Fruit fly (Drosophila melanogaster) whole organism, embryonic: ENCODE data around the gene LSm3.

Experiments used
- Bteb2 ChIP-seq: fragments of 200-800 bp; sonication (Bioruptor generic); optimal IDR thresholded peaks from 2 replicates; lab custom pipeline; 2016; ENCODE audit warnings: missing biosample characterization, missing genetic modification characterization
- CG10209 ChIP-seq: fragments of 200-800 bp; sonication (Bioruptor generic); optimal IDR thresholded peaks from 3 replicates; lab custom pipeline; 2017; ENCODE audit warnings: missing biosample characterization, mild to moderate bottlenecking, missing genetic modification characterization, missing genetic modification reagents
- CG11504 ChIP-seq: fragments of 200-800 bp; sonication (Bioruptor generic); optimal IDR thresholded peaks from 3 replicates; lab custom pipeline; 2019; ENCODE audit warnings: missing biosample characterization, mild to moderate bottlenecking, missing genetic modification characterization, moderate library complexity
- CG12769 ChIP-seq: fragments of 200-800 bp; sonication (Bioruptor generic); optimal IDR thresholded peaks from 2 replicates; lab custom pipeline; 2019; ENCODE audit warnings: missing biosample characterization, mild to moderate bottlenecking, missing genetic modification characterization, moderate library complexity
- CG1529 ChIP-seq: fragments of 200-800 bp; sonication (Bioruptor generic); optimal IDR thresholded peaks from 3 replicates; lab custom pipeline; 2018; ENCODE audit warnings: missing biosample characterization, missing genetic modification characterization
- CG17359 ChIP-seq: fragments of 200-800 bp; sonication (Bioruptor generic); optimal IDR thresholded peaks from 3 replicates; lab custom pipeline; 2018; ENCODE audit warnings: missing biosample characterization, mild to moderate bottlenecking, missing genetic modification characterization, moderate library complexity
- CG18476 ChIP-seq: fragments of 200-800 bp; sonication (Bioruptor generic); optimal IDR thresholded peaks from 2 replicates; lab custom pipeline; 2016; ENCODE audit warnings: missing biosample characterization, mild to moderate bottlenecking, missing genetic modification characterization
- CG2120 ChIP-seq: fragments of 200-800 bp; sonication (Bioruptor generic); optimal IDR thresholded peaks from 3 replicates; lab custom pipeline; 2016; ENCODE audit warnings: missing biosample characterization, missing genetic modification characterization
- CG2202 ChIP-seq: fragments of 200-800 bp; sonication (Bioruptor generic); optimal IDR thresholded peaks from 2 replicates; lab custom pipeline; 2018; ENCODE audit warnings: missing biosample characterization, mild to moderate bottlenecking, missing genetic modification characterization
- CG31365 ChIP-seq: fragments of 200-800 bp; sonication (Bioruptor generic); optimal IDR thresholded peaks from 2 replicates; lab custom pipeline; 2018; ENCODE audit warnings: missing biosample characterization, mild to moderate bottlenecking, missing genetic modification characterization
- CG6175 ChIP-seq: fragments of 200-800 bp; sonication (Bioruptor generic); IDR thresholded peaks from 3 replicates; pipeline ENCODE4 v1.3.6; 2022; ENCODE audit warnings: missing biosample characterization, missing genetic modification characterization
- CG6654 ChIP-seq: fragments of 200-800 bp; sonication (Bioruptor generic); optimal IDR thresholded peaks from 2 replicates; lab custom pipeline; 2017; ENCODE audit warnings: missing biosample characterization, mild to moderate bottlenecking, missing genetic modification characterization
- CG6791 ChIP-seq: fragments of 200-800 bp; sonication (Bioruptor generic); IDR thresholded peaks from 3 replicates; pipeline ENCODE4 v1.3.6; 2022; ENCODE audit warnings: missing biosample characterization, missing genetic modification characterization; ENCODE audit not compliant: partially characterized antibody
- CHES-1-like ChIP-seq: fragments of 200-800 bp; sonication (Bioruptor generic); optimal IDR thresholded peaks from 2 replicates; lab custom pipeline; 2016; ENCODE audit warnings: missing biosample characterization, missing genetic modification characterization
- Dad ChIP-seq: fragments of 200-800 bp; sonication (Bioruptor generic); optimal IDR thresholded peaks from 3 replicates; lab custom pipeline; 2016; ENCODE audit warnings: missing biosample characterization, missing genetic modification characterization
- Deaf1 ChIP-seq: fragments of 200-800 bp; optimal IDR thresholded peaks from 3 replicates; lab custom pipeline; 2019; ENCODE audit warnings: missing biosample characterization, mild to moderate bottlenecking, missing genetic modification characterization, moderate library complexity
- Dek ChIP-seq: fragments of 200-800 bp; sonication (Bioruptor generic); optimal IDR thresholded peaks from 3 replicates; lab custom pipeline; 2019; ENCODE audit warnings: missing biosample characterization, mild to moderate bottlenecking, missing genetic modification characterization, moderate library complexity
- Drgx ChIP-seq: fragments of 200-800 bp; sonication (Bioruptor generic); IDR thresholded peaks from 2 replicates; pipeline ENCODE4 v1.3.6; 2022; ENCODE audit warnings: missing biosample characterization, missing genetic modification characterization
- Eip74EF ChIP-seq, 2 experiments: fragments of 200-800 bp in 1 of 2; fragments of >200 bp in 1 of 2; sonication (Bioruptor generic) in 1 of 2; optimal IDR thresholded peaks; 2 replicates each; lab custom pipeline; 2017 to 2019; ENCODE audit warnings: missing biosample characterization in 2 of 2, missing genetic modification characterization in 2 of 2, mild to moderate bottlenecking in 1 of 2, moderate library complexity in 1 of 2
- GATAe ChIP-seq: fragments of 200-800 bp; sonication (Bioruptor generic); conservative IDR thresholded peaks from 2 replicates; pipeline ENCODE4 v1.3.6; 2022; ENCODE audit warnings: missing biosample characterization, missing genetic modification characterization
- H15 ChIP-seq: fragments of 200-800 bp; sonication (Bioruptor generic); IDR thresholded peaks from 3 replicates; pipeline ENCODE4 v1.3.6; 2022; ENCODE audit warnings: missing biosample characterization, missing genetic modification characterization
- HHEX ChIP-seq: fragments of 200-800 bp; sonication (Bioruptor generic); optimal IDR thresholded peaks from 3 replicates; lab custom pipeline; 2017; ENCODE audit warnings: missing biosample characterization, mild to moderate bottlenecking, missing genetic modification characterization, missing genetic modification reagents
- Hr3 ChIP-seq: fragments of 200-800 bp; sonication (Bioruptor generic); optimal IDR thresholded peaks from 3 replicates; lab custom pipeline; 2016; ENCODE audit warnings: missing biosample characterization, missing genetic modification characterization
- Lhr ChIP-seq: fragments of 200-800 bp; sonication (Bioruptor generic); optimal IDR thresholded peaks from 3 replicates; lab custom pipeline; 2017; ENCODE audit warnings: mild to moderate bottlenecking, missing biosample characterization, missing genetic modification reagents, missing genetic modification characterization
- Poxn ChIP-seq: fragments of 200-800 bp; sonication (Bioruptor generic); IDR thresholded peaks from 2 replicates; pipeline ENCODE4 v1.3.6; 2022; ENCODE audit warnings: missing biosample characterization, missing genetic modification characterization
- Sry-β ChIP-seq: fragments of 200-800 bp; sonication (Bioruptor generic); optimal IDR thresholded peaks from 2 replicates; lab custom pipeline; 2018; ENCODE audit warnings: missing biosample characterization, mild to moderate bottlenecking, missing genetic modification characterization, moderate library complexity
- Sry-δ ChIP-seq: fragments of 200-800 bp; sonication (Bioruptor generic); optimal IDR thresholded peaks from 2 replicates; lab custom pipeline; 2016; ENCODE audit warnings: missing biosample characterization, missing genetic modification characterization
- Ssrp ChIP-seq: fragments of 200-800 bp; sonication (Bioruptor generic); optimal IDR thresholded peaks from 2 replicates; lab custom pipeline; 2018; ENCODE audit warnings: missing biosample characterization, mild to moderate bottlenecking, missing genetic modification characterization, moderate library complexity
- chinmo ChIP-seq: fragments of 200-800 bp; sonication (Bioruptor generic); IDR thresholded peaks from 4 replicates; pipeline ENCODE4 v1.3.6; 2022; ENCODE audit warnings: missing biosample characterization, missing genetic modification characterization; ENCODE audit not compliant: partially characterized antibody
- eve ChIP-seq, 2 experiments: fragments of >200 bp; optimal IDR thresholded peaks; 2 replicates each; lab custom pipeline; 2017; ENCODE audit warnings: missing biosample characterization in 2 of 2, missing genetic modification characterization in 2 of 2
- ewg ChIP-seq: fragments of 200-800 bp; sonication (Bioruptor generic); optimal IDR thresholded peaks from 3 replicates; lab custom pipeline; 2017; ENCODE audit warnings: mild to moderate bottlenecking, missing biosample characterization, missing genetic modification reagents, missing genetic modification characterization
- exex ChIP-seq: fragments of 200-800 bp; sonication (Bioruptor generic); optimal IDR thresholded peaks from 4 replicates; lab custom pipeline; 2018; ENCODE audit warnings: missing biosample characterization, mild to moderate bottlenecking, missing genetic modification characterization, moderate library complexity
- fd64A ChIP-seq: fragments of 200-800 bp; sonication (Bioruptor generic); optimal IDR thresholded peaks from 3 replicates; lab custom pipeline; 2018; ENCODE audit warnings: missing biosample characterization, mild to moderate bottlenecking, missing genetic modification characterization
- ham ChIP-seq: fragments of 200-800 bp; sonication (Bioruptor generic); IDR thresholded peaks from 2 replicates; pipeline ENCODE4 v1.3.6; 2022; ENCODE audit warnings: missing biosample characterization, missing genetic modification characterization
- her ChIP-seq: fragments of 200-800 bp; sonication (Bioruptor generic); optimal IDR thresholded peaks from 2 replicates; lab custom pipeline; 2016; ENCODE audit warnings: missing biosample characterization, missing genetic modification characterization
- kni ChIP-seq: fragments of 200-800 bp; sonication (Bioruptor generic); optimal IDR thresholded peaks from 3 replicates; lab custom pipeline; 2017; ENCODE audit warnings: mild to moderate bottlenecking, missing biosample characterization, missing genetic modification reagents, missing genetic modification characterization
- lab ChIP-seq: fragments of 200-800 bp; sonication (Bioruptor generic); optimal IDR thresholded peaks from 3 replicates; lab custom pipeline; 2017; ENCODE audit warnings: missing biosample characterization, missing genetic modification characterization, mild to moderate bottlenecking, moderate library complexity, missing genetic modification reagents
- mam ChIP-seq: fragments of 200-800 bp; sonication (Bioruptor generic); optimal IDR thresholded peaks from 3 replicates; lab custom pipeline; 2016; ENCODE audit warnings: missing biosample characterization, missing genetic modification characterization
- pan ChIP-seq, 4 experiments: fragments of >200 bp in 3 of 4; fragments of 200-800 bp in 1 of 4; sonication (Bioruptor generic) in 1 of 4; optimal IDR thresholded peaks in 3 of 4; IDR thresholded peaks in 1 of 4; 2 replicates each; pipeline versions ENCODE4 v1.3.6 to Lab custom; 2017 to 2022; ENCODE audit warnings: missing biosample characterization in 2 of 4, missing genetic modification characterization in 2 of 4, mixed read lengths in 1 of 4
- peb ChIP-seq: fragments of 200-800 bp; sonication (Bioruptor generic); IDR thresholded peaks from 2 replicates; pipeline ENCODE4 v1.3.6; 2022; ENCODE audit warnings: missing biosample characterization, missing genetic modification characterization
- pnt ChIP-seq: fragments of 200-800 bp; sonication (Bioruptor generic); optimal IDR thresholded peaks from 3 replicates; lab custom pipeline; 2016; ENCODE audit warnings: missing biosample characterization, missing genetic modification characterization
- ro ChIP-seq: fragments of 200-800 bp; sonication (Bioruptor generic); IDR thresholded peaks from 2 replicates; pipeline ENCODE4 v1.3.6; 2022; ENCODE audit warnings: missing biosample characterization, missing genetic modification characterization
- sima ChIP-seq: fragments of 200-800 bp; sonication (Bioruptor generic); optimal IDR thresholded peaks from 2 replicates; lab custom pipeline; 2016; ENCODE audit warnings: missing biosample characterization, missing genetic modification characterization
- sug ChIP-seq: fragments of 200-800 bp; optimal IDR thresholded peaks from 2 replicates; lab custom pipeline; 2019; ENCODE audit warnings: missing biosample characterization, mild to moderate bottlenecking, missing genetic modification characterization, moderate library complexity
- vnd ChIP-seq: fragments of 200-800 bp; sonication (Bioruptor generic); IDR thresholded peaks from 3 replicates; pipeline ENCODE4 v1.3.6; 2022; ENCODE audit warnings: missing biosample characterization, missing genetic modification characterization; ENCODE audit not compliant: partially characterized antibody
- z ChIP-seq: fragments of 200-800 bp; sonication (Bioruptor generic); IDR thresholded peaks from 3 replicates; pipeline ENCODE4 v1.3.6; 2022; ENCODE audit warnings: missing biosample characterization, missing genetic modification characterization
- zfh1 ChIP-seq: fragments of 200-800 bp; sonication (Bioruptor generic); IDR thresholded peaks from 3 replicates; pipeline ENCODE4 v1.3.6; 2022; ENCODE audit warnings: missing biosample characterization, missing genetic modification characterization

Gene LSm3

DNA sequence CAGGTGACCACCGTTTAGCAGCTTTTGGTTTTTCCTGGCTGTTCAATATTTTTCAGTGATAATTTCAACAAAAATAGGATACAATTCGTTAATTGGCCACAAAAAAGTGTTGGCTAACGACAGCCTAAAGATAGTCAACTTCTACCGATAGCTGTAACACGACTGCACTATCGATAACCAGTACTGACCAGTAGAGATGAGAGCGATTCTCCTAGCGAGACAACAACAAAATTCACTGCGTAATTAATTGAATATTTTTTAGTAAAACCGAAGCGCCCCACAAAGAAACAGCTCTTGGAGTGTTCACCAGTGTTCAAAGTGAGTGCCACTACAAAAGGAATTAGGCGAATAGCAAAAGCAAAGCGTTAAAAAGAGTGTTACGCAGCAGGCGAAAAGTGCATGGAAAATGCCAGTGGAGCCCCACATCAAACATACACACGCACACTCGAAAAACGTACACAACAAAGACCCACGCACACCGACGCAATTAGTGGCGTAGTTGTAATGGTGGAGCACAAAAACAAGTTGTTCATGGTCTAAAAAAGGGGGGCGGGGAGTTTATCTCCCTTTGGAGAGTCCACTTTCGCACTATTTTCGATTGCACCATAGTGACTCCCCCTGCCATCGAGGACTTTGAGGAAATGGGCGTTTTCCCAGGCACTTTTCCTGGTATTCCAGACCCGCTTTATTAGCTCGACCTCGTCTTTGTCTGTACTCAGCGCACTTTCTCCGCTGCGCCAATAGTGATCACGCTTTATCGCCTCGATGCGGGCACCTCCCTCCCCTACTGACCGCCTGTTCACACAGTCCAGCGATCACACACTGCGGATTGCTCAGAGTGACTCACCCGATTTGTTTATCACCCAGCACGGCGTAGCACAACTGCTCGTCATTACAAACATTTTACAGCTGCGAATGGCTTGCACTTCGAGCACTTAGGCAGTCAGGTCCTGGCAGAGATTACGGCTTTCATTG, 3.0 kb upstream of the LSm3 start, which contains the start of the genes Epp and Rab7 (continued):
- TF ChIP-seq kni (GFP tag; lab: Kevin White, UChicago) = peak; percentile 44
- TF ChIP-seq CG11504 = no peak
- peak; percentile 3 for TF ChIP-seq CG2202 (tag; lab: Kevin White, UChicago)
- TF ChIP-seq CG31365 (tag; lab: Kevin White, UChicago) = no peak
- TF ChIP-seq CG10209 = no peak
- TF ChIP-seq Dad (GFP tag; lab: Kevin White, UChicago) = peak; percentile 36
- TF ChIP-seq chinmo (GFP tag; lab: Robert Waterston, UW) = peak; percentile 96
- TF ChIP-seq peb (GFP tag; lab: Robert Waterston, UW) = no peak
- TF ChIP-seq exex (tag; lab: Kevin White, UChicago) = peak; percentile 78
- TF ChIP-seq HHEX (GFP tag; lab: Kevin White, UChicago) = peak; percentile 23
- no peak for TF ChIP-seq eve (GFP tag; optimal IDR thresholded peaks at IDR 0.05; lab: Kevin White, UChicago)
- TF ChIP-seq Sry-δ (GFP tag; lab: Kevin White, UChicago) = peak; percentile 97
- no peak for TF ChIP-seq Deaf1 (tag; lab: Kevin White, UChicago)
- TF ChIP-seq Poxn (GFP tag; lab: Robert Waterston, UW) = no peak
- TF ChIP-seq Drgx = no peak; the same call in 1 of the 2 replicates
- peak; percentile 65 for TF ChIP-seq lab (GFP tag; lab: Kevin White, UChicago)
- no peak for TF ChIP-seq z
- TF ChIP-seq CG17359 = no peak
- no peak for TF ChIP-seq CG12769 (tag; lab: Kevin White, UChicago)
- no peak for TF ChIP-seq ro (GFP tag; lab: Robert Waterston, UW)
- TF ChIP-seq Ssrp (tag; lab: Kevin White, UChicago) = no peak
- no peak for TF ChIP-seq ham
- no peak for TF ChIP-seq fd64A (GFP tag; lab: Kevin White, UChicago)
- peak; percentile 76 for TF ChIP-seq CG2120 (GFP tag; lab: Kevin White, UChicago)
- no peak for TF ChIP-seq pan (optimal IDR thresholded peaks at IDR 0.05; lab: Kevin White, UChicago)
- TF ChIP-seq pan (GFP tag; optimal IDR thresholded peaks at IDR 0.05 in 1 of 2, IDR thresholded peaks at IDR 0.05 in 1 of 2) = no peak
- peak; percentile 59 for TF ChIP-seq her (GFP tag; lab: Kevin White, UChicago)
- TF ChIP-seq Dek (tag; lab: Kevin White, UChicago) = no peak
- peak; percentile 54 for TF ChIP-seq sug (tag; lab: Kevin White, UChicago)
- TF ChIP-seq CG6175 = no peak
- peak; percentile 23 for TF ChIP-seq Sry-β (GFP tag; lab: Kevin White, UChicago)
- no peak for TF ChIP-seq CG6654 (GFP tag; lab: Kevin White, UChicago)
- TF ChIP-seq CHES-1-like = peak; percentile 85
- peak; percentile 12 for TF ChIP-seq ewg (GFP tag; lab: Kevin White, UChicago)
- TF ChIP-seq sima = no peak
- TF ChIP-seq Bteb2 (GFP tag; lab: Kevin White, UChicago) = peak; percentile 59
- TF ChIP-seq H15 = no peak
- TF ChIP-seq pnt = no peak
- TF ChIP-seq GATAe (GFP tag; lab: Robert Waterston, UW) = no peak
- TF ChIP-seq Eip74EF (GFP tag; optimal IDR thresholded peaks at IDR 0.05; lab: Kevin White, UChicago) = no peak
- TF ChIP-seq vnd (GFP tag; lab: Robert Waterston, UW) = peak; percentile 91
- TF ChIP-seq Lhr = peak; percentile 2
- no peak for TF ChIP-seq CG18476 (GFP tag; lab: Kevin White, UChicago)
- no peak for TF ChIP-seq CG1529 (GFP tag; lab: Kevin White, UChicago)
- peak; percentile 53 for TF ChIP-seq mam (GFP tag; lab: Kevin White, UChicago)
- TF ChIP-seq Hr3 (GFP tag; lab: Kevin White, UChicago) = peak; percentile 39
- peak; percentile 94 for TF ChIP-seq CG6791 (GFP tag; lab: Robert Waterston, UW)
- 0 out of 3 replicates have a peak, but pooled peaks have one; percentile 37 for TF ChIP-seq zfh1 (GFP tag; lab: Robert Waterston, UW)
